Worm (Caenorhabditis elegans) whole organism, young adult: Measurements from ENCODE around the gene C28D4.5.

ENCODE experiments used
- B0019.2 ChIP-seq: fragments of 200-800 bp; sonication (Bioruptor generic); conservative IDR thresholded peaks from 2 replicates; pipeline ENCODE4 v1.3.6; 2022; ENCODE audit warnings: missing genetic modification reagents, missing genetic modification characterization, missing compliant biosample characterization
- C06A6.2 ChIP-seq: fragments of 200-800 bp; sonication (Bioruptor generic); conservative IDR thresholded peaks from 2 replicates; pipeline ENCODE4 v1.3.6; 2022; ENCODE audit warnings: missing genetic modification characterization, missing compliant biosample characterization
- D2030.7 ChIP-seq: fragments of 200-800 bp; sonication (Bioruptor generic); IDR thresholded peaks from 2 replicates; pipeline ENCODE4 v1.3.6; 2022; ENCODE audit warnings: missing genetic modification reagents, missing genetic modification characterization, missing compliant biosample characterization
- F10E7.11 ChIP-seq: sonication (generic microtip); optimal IDR thresholded peaks from 2 replicates; lab custom pipeline; 2017; ENCODE audit warnings: mild to moderate bottlenecking, missing genetic modification characterization, moderate library complexity, missing compliant biosample characterization
- F23B12.7 ChIP-seq: sonication (generic microtip); optimal IDR thresholded peaks from 2 replicates; lab custom pipeline; 2017; ENCODE audit warnings: missing genetic modification characterization, mild to moderate bottlenecking, missing compliant biosample characterization, antibody characterized with exemption, moderate library complexity; ENCODE audit not compliant: insufficient read depth
- F33H1.4 ChIP-seq: fragments of 200-800 bp; sonication (Bioruptor generic); IDR thresholded peaks from 2 replicates; pipeline ENCODE4 v1.3.6; 2022; ENCODE audit warnings: missing genetic modification reagents, missing genetic modification characterization, missing compliant biosample characterization
- F37B4.10 ChIP-seq: fragments of 200-800 bp; sonication (Bioruptor generic); IDR thresholded peaks from 2 replicates; pipeline ENCODE4 v1.3.6; 2022; ENCODE audit warnings: missing genetic modification characterization, missing compliant biosample characterization
- F49E8.2 ChIP-seq: sonication (generic microtip); optimal IDR thresholded peaks from 3 replicates; lab custom pipeline; 2017; ENCODE audit warnings: missing genetic modification characterization, mild to moderate bottlenecking, missing compliant biosample characterization, antibody characterized with exemption, moderate library complexity; ENCODE audit not compliant: insufficient read depth
- F57A8.1 ChIP-seq: fragments of 200-800 bp; sonication (Bioruptor generic); optimal IDR thresholded peaks from 2 replicates; lab custom pipeline; 2018; ENCODE audit warnings: mild to moderate bottlenecking, missing genetic modification characterization, moderate library complexity, missing compliant biosample characterization
- K11D2.4 ChIP-seq: fragments of 200-800 bp; sonication (Bioruptor generic); IDR thresholded peaks from 2 replicates; pipeline ENCODE4 v1.3.6; 2022; ENCODE audit warnings: missing genetic modification reagents, missing genetic modification characterization, missing compliant biosample characterization
- Y79H2A.3 ChIP-seq: fragments of 200-800 bp; sonication (Bioruptor generic); conservative IDR thresholded peaks from 2 replicates; pipeline ENCODE4 v1.3.6; 2022; ENCODE audit warnings: missing genetic modification reagents, missing genetic modification characterization, missing compliant biosample characterization
- Y95B8A.8 ChIP-seq: fragments of 200-800 bp; sonication (Bioruptor generic); IDR thresholded peaks from 2 replicates; pipeline ENCODE4 v1.3.6; 2022; ENCODE audit warnings: missing genetic modification reagents, missing genetic modification characterization, missing compliant biosample characterization
- akir-1 ChIP-seq: fragments of 200-800 bp; sonication (Bioruptor generic); optimal IDR thresholded peaks from 2 replicates; lab custom pipeline; 2018; ENCODE audit warnings: mild to moderate bottlenecking, missing genetic modification characterization, moderate library complexity, missing compliant biosample characterization
- aptf-2 ChIP-seq: fragments of 200-800 bp; sonication (Bioruptor generic); conservative IDR thresholded peaks from 2 replicates; pipeline ENCODE4 v1.3.6; 2022; ENCODE audit warnings: missing genetic modification reagents, missing genetic modification characterization, missing compliant biosample characterization
- aptf-3 ChIP-seq: fragments of 200-800 bp; sonication (Bioruptor generic); IDR thresholded peaks from 2 replicates; pipeline ENCODE4 v1.3.6; 2022; ENCODE audit warnings: missing genetic modification characterization, missing compliant biosample characterization
- atf-7 ChIP-seq: sonication (generic microtip); optimal IDR thresholded peaks from 2 replicates; lab custom pipeline; 2017; ENCODE audit warnings: mild to moderate bottlenecking, missing genetic modification characterization, missing compliant biosample characterization
- attf-5 ChIP-seq: fragments of 200-800 bp; sonication (Bioruptor generic); optimal IDR thresholded peaks from 2 replicates; lab custom pipeline; 2018; ENCODE audit warnings: mild to moderate bottlenecking, missing genetic modification characterization, missing compliant biosample characterization
- attf-6 ChIP-seq: fragments of 200-800 bp; sonication (Bioruptor generic); IDR thresholded peaks from 2 replicates; pipeline ENCODE4 v1.3.6; 2022; ENCODE audit warnings: missing genetic modification reagents, missing genetic modification characterization, missing compliant biosample characterization
- ceh-100 ChIP-seq: fragments of 200-800 bp; sonication (Bioruptor generic); IDR thresholded peaks from 2 replicates; pipeline ENCODE4 v1.3.6; 2022; ENCODE audit warnings: missing genetic modification reagents, missing genetic modification characterization, missing compliant biosample characterization
- ceh-27 ChIP-seq: fragments of 200-800 bp; sonication (Bioruptor generic); optimal IDR thresholded peaks from 2 replicates; lab custom pipeline; 2018; ENCODE audit warnings: mild to moderate bottlenecking, missing genetic modification characterization, moderate library complexity, missing compliant biosample characterization
- ceh-40 ChIP-seq: fragments of 200-800 bp; sonication (Bioruptor generic); IDR thresholded peaks from 2 replicates; pipeline ENCODE4 v1.3.6; 2022; ENCODE audit warnings: missing genetic modification characterization, missing compliant biosample characterization
- ceh-79 ChIP-seq: sonication (generic microtip); optimal IDR thresholded peaks from 2 replicates; lab custom pipeline; 2017; ENCODE audit warnings: mild to moderate bottlenecking, missing genetic modification characterization, missing compliant biosample characterization
- ceh-91 ChIP-seq: fragments of 200-800 bp; sonication (Bioruptor generic); IDR thresholded peaks from 2 replicates; pipeline ENCODE4 v1.3.6; 2022; ENCODE audit warnings: missing genetic modification reagents, missing genetic modification characterization, missing compliant biosample characterization
- chd-7 ChIP-seq: sonication (generic microtip); optimal IDR thresholded peaks from 2 replicates; lab custom pipeline; 2016; ENCODE audit warnings: mild to moderate bottlenecking, missing genetic modification characterization, moderate library complexity, missing compliant biosample characterization
- efl-1 ChIP-seq: fragments of 150-350 bp; optimal IDR thresholded peaks from 2 replicates; lab custom pipeline; 2014; ENCODE audit warnings: missing biosample characterization, missing genetic modification reagents, missing genetic modification characterization
- ekl-4 ChIP-seq: fragments of 200-800 bp; sonication (Bioruptor generic); IDR thresholded peaks from 2 replicates; pipeline ENCODE4 v1.3.6; 2022; ENCODE audit warnings: missing genetic modification reagents, missing genetic modification characterization, missing compliant biosample characterization
- him-1 ChIP-seq: sonication (generic microtip); optimal IDR thresholded peaks from 2 replicates; lab custom pipeline; 2016; ENCODE audit warnings: missing genotype, missing genetic modification reagents, missing genetic modification characterization, missing compliant biosample characterization
- hrde-1 ChIP-seq: sonication (generic microtip); optimal IDR thresholded peaks from 2 replicates; lab custom pipeline; 2016; ENCODE audit warnings: missing genetic modification characterization, mild to moderate bottlenecking, missing compliant biosample characterization, moderate library complexity, missing genotype, missing genetic modification reagents, borderline replicate concordance
- lin-26 ChIP-seq: fragments of 200-800 bp; sonication (Bioruptor generic); IDR thresholded peaks from 2 replicates; pipeline ENCODE4 v1.3.6; 2022; ENCODE audit warnings: missing genetic modification reagents, missing genetic modification characterization, missing compliant biosample characterization
- lin-35 ChIP-seq, 3 experiments: fragments of 150-350 bp in 2 of 3; sonication (generic microtip) in 1 of 3; optimal IDR thresholded peaks; 2 replicates each; lab custom pipeline; 2014 to 2018; ENCODE audit warnings: missing biosample characterization in 3 of 3, missing genetic modification characterization in 3 of 3, missing genetic modification reagents in 3 of 3
- mel-28 ChIP-seq: sonication (generic microtip); optimal IDR thresholded peaks from 2 replicates; lab custom pipeline; 2016; ENCODE audit warnings: borderline replicate concordance, mild to moderate bottlenecking, missing genetic modification characterization, missing compliant biosample characterization
- nhr-179 ChIP-seq: sonication (generic microtip); optimal IDR thresholded peaks from 2 replicates; lab custom pipeline; 2016; ENCODE audit warnings: mild to moderate bottlenecking, missing genetic modification characterization, missing compliant biosample characterization
- nhr-90 ChIP-seq: sonication (generic microtip); optimal IDR thresholded peaks from 2 replicates; lab custom pipeline; 2016; ENCODE audit warnings: missing genotype, mild to moderate bottlenecking, missing genetic modification characterization, missing compliant biosample characterization
- pbrm-1 ChIP-seq: fragments of 200-800 bp; sonication (Bioruptor generic); IDR thresholded peaks from 2 replicates; pipeline ENCODE4 v1.3.6; 2022; ENCODE audit warnings: missing genetic modification reagents, missing genetic modification characterization, missing compliant biosample characterization
- repo-1 ChIP-seq: sonication (generic microtip); optimal IDR thresholded peaks from 2 replicates; lab custom pipeline; 2017; ENCODE audit warnings: mild to moderate bottlenecking, missing genetic modification characterization, missing compliant biosample characterization
- rpc-1 ChIP-seq, 2 experiments: fragments of 150-350 bp in 1 of 2; sonication (generic microtip) in 1 of 2; optimal IDR thresholded peaks; 2 replicates each; lab custom pipeline; 2014 to 2018; ENCODE audit warnings: missing biosample characterization in 1 of 2, missing genetic modification characterization in 1 of 2, missing genetic modification reagents in 1 of 2, missing genotype in 1 of 2
- snpc-1.1 ChIP-seq: sonication (generic microtip); optimal IDR thresholded peaks from 2 replicates; lab custom pipeline; 2017; ENCODE audit warnings: missing genetic modification characterization, mild to moderate bottlenecking, missing compliant biosample characterization, antibody characterized with exemption, moderate library complexity, missing genotype, missing genetic modification reagents; ENCODE audit not compliant: insufficient read depth
- snpc-1.3 ChIP-seq: sonication (generic microtip); optimal IDR thresholded peaks from 2 replicates; lab custom pipeline; 2017; ENCODE audit warnings: missing genetic modification characterization, mild to moderate bottlenecking, missing compliant biosample characterization, antibody characterized with exemption, moderate library complexity, missing genotype, missing genetic modification reagents; ENCODE audit not compliant: insufficient read depth
- snpc-4 ChIP-seq, 5 experiments: fragments of 150-350 bp in 1 of 5; sonication (generic microtip) in 4 of 5; optimal IDR thresholded peaks; 2 replicates each; lab custom pipeline; 2014 to 2018; ENCODE audit warnings: missing genetic modification characterization in 5 of 5, missing biosample characterization in 3 of 5, antibody characterized with exemption in 2 of 5, mild to moderate bottlenecking in 2 of 5, missing compliant biosample characterization in 2 of 5, missing genotype in 2 of 5, moderate library complexity in 2 of 5, missing genetic modification reagents in 1 of 5
- tbp1 ChIP-seq: fragments of 200-800 bp; sonication (Bioruptor generic); optimal IDR thresholded peaks from 2 replicates; lab custom pipeline; 2018; ENCODE audit warnings: mild to moderate bottlenecking, missing genetic modification characterization, missing compliant biosample characterization
- tlf-1 ChIP-seq: fragments of 200-800 bp; sonication (Bioruptor generic); optimal IDR thresholded peaks from 2 replicates; lab custom pipeline; 2018; ENCODE audit warnings: mild to moderate bottlenecking, missing genetic modification characterization, missing compliant biosample characterization
- ztf-22 ChIP-seq: fragments of 200-800 bp; sonication (Bioruptor generic); optimal IDR thresholded peaks from 2 replicates; lab custom pipeline; 2018; ENCODE audit warnings: mild to moderate bottlenecking, missing genetic modification characterization, moderate library complexity, missing compliant biosample characterization
- ztf-25 ChIP-seq: fragments of 200-800 bp; sonication (Bioruptor generic); IDR thresholded peaks from 2 replicates; pipeline ENCODE4 v1.3.6; 2022; ENCODE audit warnings: missing genetic modification reagents, missing genetic modification characterization, missing compliant biosample characterization

Gene C28D4.5

DNA sequence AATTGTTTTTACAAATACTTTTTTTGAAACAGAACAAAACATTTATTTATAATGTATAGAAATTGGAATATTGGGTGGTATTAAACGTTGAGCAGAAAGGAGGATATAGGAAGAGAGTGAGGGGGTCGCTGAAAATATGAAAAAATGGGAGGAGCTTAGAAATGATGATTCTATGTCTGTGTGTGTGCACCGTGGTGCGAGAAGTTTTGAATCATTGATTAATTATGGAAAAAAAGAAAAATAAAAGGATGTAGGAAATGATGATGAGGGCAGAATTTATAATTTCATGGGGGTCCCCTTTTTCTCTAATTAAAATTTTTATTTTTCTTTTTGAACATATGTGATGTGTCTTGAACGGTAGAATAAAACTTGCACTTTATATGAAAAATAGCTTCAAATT, 38.0 kb upstream of the C28D4.5 start, which contains the start of gene sre-4:
TSS of gene sre-4 (minus strand) at position 101 of the 400 bp plus-strand sequence.
- TF ChIP-seq ceh-100 (GFP tag; lab: Robert Waterston, UW) (no peak), atf-7 (no peak), F10E7.11 (tag; lab: Kevin White, UChicago) (no peak), snpc-1.1 (tag; lab: Kevin White, UChicago) (no peak), D2030.7 (GFP tag; lab: Robert Waterston, UW) (no peak), akir-1 (GFP tag; lab: Kevin White, UChicago) (no peak), K11D2.4 (no peak), aptf-2 (GFP tag; lab: Robert Waterston, UW) (no peak), F37B4.10 (GFP tag; lab: Robert Waterston, UW) (no peak), ceh-27 (GFP tag; lab: Kevin White, UChicago) (no peak), ekl-4 (GFP tag; lab: Robert Waterston, UW) (no peak), nhr-90 (tag; lab: Kevin White, UChicago) (no peak)

DNA sequence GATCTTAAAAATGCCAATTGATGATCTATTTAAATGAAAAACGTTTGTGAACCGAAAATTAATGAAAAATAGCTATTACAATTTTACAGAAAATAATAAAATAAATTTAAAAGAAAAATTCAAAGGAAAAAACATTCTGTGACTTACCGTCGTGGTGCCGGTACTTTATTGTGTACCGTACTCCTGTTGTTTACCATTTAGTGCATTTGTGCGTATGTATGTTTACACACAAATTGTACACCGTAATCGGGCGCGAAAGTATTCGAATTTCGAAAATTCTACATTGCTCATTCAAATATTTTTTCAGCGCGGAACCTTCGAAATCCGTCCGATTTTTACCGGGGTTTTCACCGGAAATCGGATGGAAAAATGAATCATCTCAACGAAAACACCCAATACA, 31.4 kb upstream of the C28D4.5 start, which contains the start of gene T13F2.6:
TSS of gene T13F2.6 (plus strand) at position 306 of the 400 bp plus-strand sequence.
- peak; percentile 91 for TF ChIP-seq snpc-1.3 (tag; lab: Kevin White, UChicago)
- TF ChIP-seq atf-7, result no peak
- no peak for TF ChIP-seq aptf-3 (GFP tag; lab: Robert Waterston, UW)
- TF ChIP-seq F23B12.7 (tag; lab: Kevin White, UChicago), result peak; percentile 51
- TF ChIP-seq ceh-79 (tag; lab: Kevin White, UChicago), result no peak
- no peak for TF ChIP-seq repo-1 (tag; lab: Kevin White, UChicago)
- TF ChIP-seq pbrm-1 (GFP tag; lab: Robert Waterston, UW), result peak; percentile 79
- TF ChIP-seq him-1, result peak; percentile 55
- no peak for TF ChIP-seq ztf-22 (GFP tag; lab: Kevin White, UChicago)
- TF ChIP-seq hrde-1, result peak; percentile 26
- no peak for TF ChIP-seq nhr-179 (tag; lab: Kevin White, UChicago)
- no peak for TF ChIP-seq attf-5 (GFP tag; lab: Kevin White, UChicago)
- TF ChIP-seq ceh-91, result peak; percentile 93
- TF ChIP-seq snpc-1.1 (tag; lab: Kevin White, UChicago), result peak; percentile 57
- TF ChIP-seq C06A6.2 (GFP tag; lab: Robert Waterston, UW), result no peak
- peak; percentile 80 for TF ChIP-seq F33H1.4 (GFP tag; lab: Robert Waterston, UW)
- peak; percentile 94 for TF ChIP-seq D2030.7 (GFP tag; lab: Robert Waterston, UW)
- TF ChIP-seq efl-1 (GFP tag; lab: Kevin White, UChicago), result peak; percentile 92
- TF ChIP-seq Y95B8A.8 (GFP tag; lab: Robert Waterston, UW), result peak; percentile 75
- peak; percentile 91 for TF ChIP-seq B0019.2 (GFP tag; lab: Robert Waterston, UW)
- TF ChIP-seq rpc-1 (optimal IDR thresholded peaks at IDR 0.05; lab: Kevin White, UChicago), result no peak
- no peak for TF ChIP-seq rpc-1 (tag; optimal IDR thresholded peaks at IDR 0.05; lab: Kevin White, UChicago)
- no peak for TF ChIP-seq lin-26
- 0 out of 2 replicates have a peak, but pooled peaks have one; percentile 54 for TF ChIP-seq ztf-25
- no peak for TF ChIP-seq chd-7 (tag; lab: Kevin White, UChicago)
- TF ChIP-seq mel-28 (tag; lab: Kevin White, UChicago), result no peak
- peak; percentile 92 for TF ChIP-seq F49E8.2
- TF ChIP-seq snpc-4 (GFP tag; optimal IDR thresholded peaks at IDR 0.05; lab: Kevin White, UChicago), result peak; percentile 74
- TF ChIP-seq snpc-4 (tag; optimal IDR thresholded peaks at IDR 0.05; lab: Kevin White, UChicago), result peak; percentile 9 to 83 (median 62)
- TF ChIP-seq K11D2.4, result no peak
- no peak for TF ChIP-seq aptf-2 (GFP tag; lab: Robert Waterston, UW)
- peak in 1 of 3 experiments; percentile 51 for TF ChIP-seq lin-35 (GFP tag; optimal IDR thresholded peaks at IDR 0.05; lab: Kevin White, UChicago)
- peak; percentile 83 for TF ChIP-seq tlf-1 (GFP tag; lab: Kevin White, UChicago)
- peak; percentile 71 for TF ChIP-seq tbp1
- no peak for TF ChIP-seq akir-1 (GFP tag; lab: Kevin White, UChicago)
- no peak for TF ChIP-seq ceh-40 (GFP tag; lab: Robert Waterston, UW)
- no peak for TF ChIP-seq F57A8.1 (GFP tag; lab: Kevin White, UChicago)
- peak; percentile 77 for TF ChIP-seq attf-6 (GFP tag; lab: Robert Waterston, UW)
- TF ChIP-seq Y79H2A.3, result 0 out of 2 replicates have a peak, but pooled peaks have one; percentile 73
